Worm (Caenorhabditis elegans): ENCODE data around the gene oxi-1.

- TF ChIP-seq jun-1 (tag; optimal IDR thresholded peaks at IDR 0.05), result no peak
- no peak for TF ChIP-seq nhr-28 (tag; optimal IDR thresholded peaks at IDR 0.05)
These were observed 42.9 kb upstream of the oxi-1 start for ce11 chrIII:10815199-10815598.

Data from whole organism, L1 larva.